Worm (Caenorhabditis elegans) whole organism, L4/young adult: ENCODE results near the gene C05G5.3.

Experiments
- dao-5 ChIP-seq: sonication (generic microtip); optimal IDR thresholded peaks from 2 replicates; lab custom pipeline; 2016; ENCODE audit warnings: missing genotype, missing genetic modification characterization, moderate library complexity, missing compliant biosample characterization
- him-1 ChIP-seq: sonication (generic microtip); optimal IDR thresholded peaks from 2 replicates; lab custom pipeline; 2016; ENCODE audit warnings: missing genotype, missing genetic modification reagents, missing genetic modification characterization, missing compliant biosample characterization

DNA sequence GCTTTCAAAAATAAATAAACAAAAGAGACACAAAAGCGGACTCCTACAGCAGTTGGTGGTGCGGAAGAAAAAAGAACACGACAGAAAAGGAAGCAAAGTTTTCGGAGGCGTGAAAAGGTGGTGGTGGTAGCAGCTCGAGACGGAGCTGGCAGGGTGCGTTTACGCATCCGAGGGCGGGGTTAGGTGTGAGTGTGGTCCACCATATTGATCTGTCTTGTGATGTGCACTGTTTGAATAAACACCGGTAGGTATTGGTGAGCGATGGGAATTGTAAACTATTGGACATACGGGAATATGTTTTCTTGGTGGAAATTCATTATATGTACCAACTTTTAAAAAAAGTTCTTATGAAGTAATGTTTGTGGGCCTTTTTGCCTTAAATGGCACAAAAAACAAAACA is 9.2 kb upstream of the C05G5.3 start, which contains the start of gene C05G5.5:
- TF ChIP-seq him-1 (no peak), dao-5 (tag; lab: Kevin White, UChicago) (no peak)
